Worm (Caenorhabditis elegans) whole organism, L2 larva: Measurements from ENCODE around the gene cisd-3.2.

Experiments used
- C34F6.9 ChIP-seq: fragments of 150-350 bp; optimal IDR thresholded peaks from 2 replicates; lab custom pipeline; 2014; ENCODE audit warnings: missing biosample characterization, missing genetic modification characterization
- F13H6.1 ChIP-seq: sonication (generic microtip); optimal IDR thresholded peaks from 2 replicates; lab custom pipeline; 2016; ENCODE audit warnings: missing genetic modification characterization, missing compliant biosample characterization
- R02D3.7 ChIP-seq: fragments of 150-350 bp; optimal IDR thresholded peaks from 2 replicates; lab custom pipeline; 2014; ENCODE audit warnings: missing biosample characterization, missing genetic modification characterization
- Y55F3AM.14 ChIP-seq: fragments of 200-800 bp; sonication (Bioruptor generic); optimal IDR thresholded peaks from 2 replicates; lab custom pipeline; 2018; ENCODE audit warnings: mild to moderate bottlenecking, missing genetic modification characterization, missing compliant biosample characterization
- ZK546.5 ChIP-seq: sonication (generic microtip); optimal IDR thresholded peaks from 2 replicates; lab custom pipeline; 2017; ENCODE audit warnings: missing biosample characterization, missing genetic modification characterization
- ama-1 ChIP-seq: fragments of 150-350 bp; optimal IDR thresholded peaks from 2 replicates; lab custom pipeline; 2018; ENCODE audit warnings: inconsistent platforms
- ceh-16 ChIP-seq: fragments of 150-350 bp; optimal IDR thresholded peaks from 2 replicates; lab custom pipeline; 2014; ENCODE audit warnings: missing biosample characterization, missing genetic modification characterization
- ceh-82 ChIP-seq: fragments of 150-350 bp; optimal IDR thresholded peaks from 2 replicates; lab custom pipeline; 2014; ENCODE audit warnings: missing biosample characterization, missing genetic modification characterization
- egl-27 ChIP-seq: sonication (generic microtip); optimal IDR thresholded peaks from 3 replicates; lab custom pipeline; 2017; ENCODE audit warnings: missing biosample characterization, missing genetic modification reagents, missing genetic modification characterization
- elt-1 ChIP-seq: fragments of 150-350 bp; optimal IDR thresholded peaks from 2 replicates; lab custom pipeline; 2014; ENCODE audit warnings: missing biosample characterization, missing genetic modification characterization
- elt-3 ChIP-seq: sonication (generic microtip); optimal IDR thresholded peaks from 2 replicates; lab custom pipeline; 2017; ENCODE audit warnings: missing biosample characterization, missing genetic modification characterization
- fos-1 ChIP-seq: fragments of 150-350 bp; optimal IDR thresholded peaks from 2 replicates; lab custom pipeline; 2014; ENCODE audit warnings: missing biosample characterization, missing genetic modification characterization
- gmeb-1 ChIP-seq: fragments of 150-350 bp; optimal IDR thresholded peaks from 2 replicates; lab custom pipeline; 2014; ENCODE audit warnings: missing biosample characterization, missing genetic modification characterization
- lin-11 ChIP-seq: fragments of 150-350 bp; sonication (generic microtip); optimal IDR thresholded peaks from 2 replicates; lab custom pipeline; 2014; ENCODE audit warnings: missing biosample characterization, missing genetic modification characterization, inconsistent platforms, mixed read lengths
- lin-13 ChIP-seq: fragments of 150-350 bp; optimal IDR thresholded peaks from 2 replicates; lab custom pipeline; 2014; ENCODE audit warnings: missing biosample characterization, missing genetic modification reagents, missing genetic modification characterization
- lin-39 ChIP-seq: fragments of 150-350 bp; optimal IDR thresholded peaks from 2 replicates; lab custom pipeline; 2014; ENCODE audit warnings: missing biosample characterization, missing genetic modification reagents, missing genetic modification characterization
- lsy-2 ChIP-seq, 2 experiments: fragments of 150-350 bp in 1 of 2; sonication (generic microtip) in 1 of 2; optimal IDR thresholded peaks; 2 replicates each; lab custom pipeline; 2014 to 2017; ENCODE audit warnings: missing biosample characterization in 2 of 2, missing genetic modification characterization in 2 of 2
- mab-5 ChIP-seq: fragments of 150-350 bp; optimal IDR thresholded peaks from 2 replicates; lab custom pipeline; 2014; ENCODE audit warnings: missing biosample characterization, missing genetic modification characterization
- mbf-1 ChIP-seq: sonication (generic microtip); optimal IDR thresholded peaks from 2 replicates; lab custom pipeline; 2017; ENCODE audit warnings: missing biosample characterization, missing genetic modification characterization
- mdl-1 ChIP-seq, 2 experiments: fragments of 150-350 bp in 1 of 2; sonication (generic microtip) in 1 of 2; optimal IDR thresholded peaks; 2 replicates each; lab custom pipeline; 2017; ENCODE audit warnings: missing biosample characterization in 2 of 2, missing genetic modification characterization in 2 of 2
- nhr-10 ChIP-seq: sonication (generic microtip); optimal IDR thresholded peaks from 2 replicates; lab custom pipeline; 2017; ENCODE audit warnings: missing biosample characterization, missing genetic modification characterization
- nhr-12 ChIP-seq: fragments of 150-350 bp; optimal IDR thresholded peaks from 2 replicates; lab custom pipeline; 2014; ENCODE audit warnings: missing biosample characterization, missing genetic modification characterization
- nhr-129 ChIP-seq: fragments of 150-350 bp; optimal IDR thresholded peaks from 2 replicates; lab custom pipeline; 2014; ENCODE audit warnings: missing biosample characterization, missing genetic modification characterization
- nhr-21 ChIP-seq: fragments of 150-350 bp; optimal IDR thresholded peaks from 2 replicates; lab custom pipeline; 2014; ENCODE audit warnings: missing biosample characterization, missing genetic modification characterization
- nhr-23 ChIP-seq: fragments of 150-350 bp; optimal IDR thresholded peaks from 2 replicates; lab custom pipeline; 2014; ENCODE audit warnings: missing biosample characterization, missing genetic modification reagents, missing genetic modification characterization
- nhr-237 ChIP-seq: fragments of 150-350 bp; optimal IDR thresholded peaks from 2 replicates; lab custom pipeline; 2014; ENCODE audit warnings: missing biosample characterization, missing genetic modification characterization
- nhr-25 ChIP-seq: fragments of 150-350 bp; sonication (generic microtip); optimal IDR thresholded peaks from 3 replicates; lab custom pipeline; 2014; ENCODE audit warnings: missing biosample characterization, missing genetic modification characterization
- nhr-77 ChIP-seq: fragments of 150-350 bp; optimal IDR thresholded peaks from 2 replicates; lab custom pipeline; 2014; ENCODE audit warnings: missing biosample characterization, missing genetic modification characterization
- peb-1 ChIP-seq: fragments of 150-350 bp; optimal IDR thresholded peaks from 2 replicates; lab custom pipeline; 2014; ENCODE audit warnings: missing biosample characterization, missing genetic modification characterization
- sem-4 ChIP-seq: fragments of 150-350 bp; optimal IDR thresholded peaks from 2 replicates; lab custom pipeline; 2014; ENCODE audit warnings: missing biosample characterization, missing genetic modification reagents, missing genetic modification characterization
- skn-1 ChIP-seq: sonication (generic microtip); optimal IDR thresholded peaks from 2 replicates; lab custom pipeline; 2017; ENCODE audit warnings: missing biosample characterization, missing genetic modification characterization
- sma-3 ChIP-seq: sonication (generic microtip); optimal IDR thresholded peaks from 2 replicates; lab custom pipeline; 2016; ENCODE audit warnings: missing genetic modification reagents, missing genetic modification characterization, missing compliant biosample characterization
- sma-9 ChIP-seq, 2 experiments: fragments of 150-350 bp in 1 of 2; sonication (generic microtip) in 1 of 2; optimal IDR thresholded peaks; 2 replicates each; lab custom pipeline; 2014 to 2016; ENCODE audit warnings: missing genetic modification characterization in 2 of 2, mild to moderate bottlenecking in 1 of 2, missing biosample characterization in 1 of 2, missing compliant biosample characterization in 1 of 2, missing genetic modification reagents in 1 of 2, moderate library complexity in 1 of 2
- snpc-4 ChIP-seq: fragments of 150-350 bp; optimal IDR thresholded peaks from 2 replicates; lab custom pipeline; 2014; ENCODE audit warnings: missing biosample characterization, missing genetic modification characterization
- unc-39 ChIP-seq: fragments of 150-350 bp; optimal IDR thresholded peaks from 2 replicates; lab custom pipeline; 2014; ENCODE audit warnings: missing biosample characterization, missing genetic modification characterization
- unc-55 ChIP-seq: fragments of 150-350 bp; sonication (generic microtip); optimal IDR thresholded peaks from 3 replicates; lab custom pipeline; 2014; ENCODE audit warnings: missing biosample characterization, missing genetic modification reagents, missing genetic modification characterization
- ztf-1 ChIP-seq: fragments of 200-800 bp; sonication (Bioruptor generic); conservative IDR thresholded peaks from 2 replicates; pipeline ENCODE4 v1.3.6; 2022; ENCODE audit warnings: missing genetic modification characterization, missing compliant biosample characterization
- ztf-11 ChIP-seq: sonication (generic microtip); optimal IDR thresholded peaks from 2 replicates; lab custom pipeline; 2017; ENCODE audit warnings: missing biosample characterization, missing genetic modification characterization
- ztf-4 ChIP-seq: fragments of 150-350 bp; optimal IDR thresholded peaks from 2 replicates; lab custom pipeline; 2014; ENCODE audit warnings: missing biosample characterization, missing genetic modification characterization

The cisd-3.2 gene

DNA sequence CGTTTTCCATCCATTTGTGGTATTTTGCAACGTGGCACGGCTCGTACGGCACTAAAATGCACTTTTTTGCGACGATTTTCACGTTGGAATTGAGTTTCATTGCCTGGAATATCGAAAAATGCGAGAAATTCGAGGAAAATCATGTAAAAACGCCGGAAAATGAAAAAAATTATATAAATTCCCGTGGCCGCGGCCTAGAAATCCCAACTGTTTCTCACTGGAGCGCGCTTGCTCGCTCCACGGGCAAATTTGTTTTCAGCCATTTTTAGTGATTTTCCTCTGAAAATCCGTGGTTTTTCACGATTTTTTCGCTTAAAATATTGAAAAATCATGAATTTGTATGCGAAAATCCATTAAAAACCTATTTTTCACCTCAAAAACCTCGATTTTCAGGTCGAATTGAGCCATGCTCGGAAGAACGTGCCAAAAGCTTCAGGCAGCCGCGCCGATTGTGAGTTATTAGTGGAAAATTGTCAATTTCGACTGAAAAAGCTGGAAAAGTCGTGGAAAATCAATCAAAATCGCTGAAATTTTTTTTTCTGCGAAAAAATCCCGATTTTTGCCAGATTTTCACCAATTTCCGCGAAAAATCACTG, at the start of gene cisd-3.2, which contains the start of gene Y67D2.5:
TSS of gene cisd-3.2 (plus strand) at position 394 of the 596 bp plus-strand sequence.
TSS of gene Y67D2.5 (minus strand) at position 145 of the 596 bp plus-strand sequence.
- no peak for TF ChIP-seq elt-3 (tag; lab: Kevin White, UChicago)
- no peak for TF ChIP-seq Y55F3AM.14 (GFP tag; lab: Kevin White, UChicago)
- TF ChIP-seq nhr-129 = no peak
- no peak for TF ChIP-seq skn-1 (tag; lab: Kevin White, UChicago)
- no peak for TF ChIP-seq nhr-77
- no peak for TF ChIP-seq ceh-82 (tag; lab: Kevin White, UChicago)
- TF ChIP-seq sem-4 (tag; lab: Kevin White, UChicago) = no peak
- no peak for TF ChIP-seq ceh-16
- no peak for TF ChIP-seq ZK546.5
- TF ChIP-seq lsy-2 (tag; optimal IDR thresholded peaks at IDR 0.05; lab: Kevin White, UChicago) = peak in 1 of 2 experiments; percentile 37
- TF ChIP-seq gmeb-1 (tag; lab: Kevin White, UChicago) = peak; percentile 43
- TF ChIP-seq lin-13 = peak; percentile 44
- TF ChIP-seq C34F6.9 = peak; percentile 30
- no peak for TF ChIP-seq nhr-23 (tag; lab: Kevin White, UChicago)
- TF ChIP-seq sma-3 (GFP tag; lab: Kevin White, UChicago) = no peak
- TF ChIP-seq nhr-25 = no peak
- TF ChIP-seq ztf-1 (GFP tag; lab: Robert Waterston, UW) = no peak
- TF ChIP-seq elt-1 (tag; lab: Kevin White, UChicago) = no peak
- TF ChIP-seq ztf-4 (tag; lab: Kevin White, UChicago) = no peak
- peak; percentile 40 for TF ChIP-seq unc-55 (GFP tag; lab: Kevin White, UChicago)
- no peak for TF ChIP-seq egl-27
- no peak for TF ChIP-seq unc-39
- no peak for TF ChIP-seq sma-9 (GFP tag; optimal IDR thresholded peaks at IDR 0.05; lab: Kevin White, UChicago)
- TF ChIP-seq sma-9 (tag; optimal IDR thresholded peaks at IDR 0.05; lab: Kevin White, UChicago) = no peak
- no peak for TF ChIP-seq ama-1
- TF ChIP-seq ztf-11 (tag; lab: Kevin White, UChicago) = no peak
- no peak for TF ChIP-seq lin-11
- no peak for TF ChIP-seq snpc-4 (tag; lab: Kevin White, UChicago)
- TF ChIP-seq nhr-12 = no peak
- no peak for TF ChIP-seq mab-5 (tag; lab: Kevin White, UChicago)
- TF ChIP-seq F13H6.1 (tag; lab: Kevin White, UChicago) = peak; percentile 23
- no peak for TF ChIP-seq mdl-1 (tag; optimal IDR thresholded peaks at IDR 0.05; lab: Kevin White, UChicago)
- no peak for TF ChIP-seq nhr-10 (tag; lab: Kevin White, UChicago)
- TF ChIP-seq peb-1 = no peak
- TF ChIP-seq nhr-21 (tag; lab: Kevin White, UChicago) = no peak
- no peak for TF ChIP-seq mbf-1 (tag; lab: Kevin White, UChicago)
- TF ChIP-seq R02D3.7 (tag; lab: Kevin White, UChicago) = no peak
- TF ChIP-seq nhr-237 (tag; lab: Kevin White, UChicago) = no peak
- no peak for TF ChIP-seq fos-1 (tag; lab: Kevin White, UChicago)

- TF ChIP-seq nhr-23 (tag; lab: Kevin White, UChicago) (no peak), nhr-10 (tag; lab: Kevin White, UChicago) (no peak), ztf-1 (GFP tag; lab: Robert Waterston, UW) (no peak), nhr-77 (no peak), ztf-4 (tag; lab: Kevin White, UChicago) (no peak), nhr-129 (no peak)
Measured at ce11 chrIII:1495230-1495629, 45.1 kb upstream of the cisd-3.2 start, which contains the start of gene Y82E9BR.19. Gene Y82E9BR.19 (minus strand): TSS chrIII:1495330.

ce11 chrIII:1495863-1496445, 44.3 kb upstream of the cisd-3.2 start, which contains the start of the genes ave-1 and M01G5.1:
Gene ave-1 (minus strand): TSS chrIII:1495975.
Gene M01G5.1 (plus strand): TSS chrIII:1496401.
- TF ChIP-seq lin-39 (tag; lab: Kevin White, UChicago) (no peak), nhr-77 (no peak), ama-1 (no peak), unc-55 (GFP tag; lab: Kevin White, UChicago) (peak; percentile 58), lin-13 (peak; percentile 30), gmeb-1 (tag; lab: Kevin White, UChicago) (peak; percentile 17), Y55F3AM.14 (GFP tag; lab: Kevin White, UChicago) (no peak), C34F6.9 (peak; percentile 63), lsy-2 (tag; optimal IDR thresholded peaks at IDR 0.05; lab: Kevin White, UChicago) (peak in 1 of 2 experiments; percentile 72), ztf-11 (tag; lab: Kevin White, UChicago) (no peak), fos-1 (tag; lab: Kevin White, UChicago) (no peak), peb-1 (no peak)
- TF ChIP-seq, all 48 proteins: peak for 5
